Fruit fly (Drosophila melanogaster) whole organism, pupa: ENCODE data around the gene bif.

Experiments
- CG32121 ChIP-seq: fragments of 200-800 bp; sonication (Bioruptor generic); IDR thresholded peaks from 2 replicates; pipeline ENCODE4 v1.3.6; 2022; ENCODE audit warnings: missing biosample characterization, missing genetic modification characterization
- CG34367 ChIP-seq: fragments of 200-800 bp; sonication (Bioruptor generic); optimal IDR thresholded peaks from 2 replicates; lab custom pipeline; 2018; ENCODE audit warnings: missing biosample characterization, mild to moderate bottlenecking, missing genetic modification characterization
- CG8301 ChIP-seq: fragments of 200-800 bp; sonication (Bioruptor generic); optimal IDR thresholded peaks from 2 replicates; lab custom pipeline; 2018; ENCODE audit warnings: missing biosample characterization, mild to moderate bottlenecking, missing genetic modification characterization
- CG9948 ChIP-seq: fragments of 200-800 bp; sonication (Bioruptor generic); optimal IDR thresholded peaks from 2 replicates; lab custom pipeline; 2018; ENCODE audit warnings: missing biosample characterization, mild to moderate bottlenecking, missing genetic modification characterization, moderate library complexity
- Pif1A ChIP-seq: fragments of 200-800 bp; sonication (Bioruptor generic); optimal IDR thresholded peaks from 3 replicates; lab custom pipeline; 2016; ENCODE audit warnings: missing biosample characterization, missing genetic modification characterization

DNA sequence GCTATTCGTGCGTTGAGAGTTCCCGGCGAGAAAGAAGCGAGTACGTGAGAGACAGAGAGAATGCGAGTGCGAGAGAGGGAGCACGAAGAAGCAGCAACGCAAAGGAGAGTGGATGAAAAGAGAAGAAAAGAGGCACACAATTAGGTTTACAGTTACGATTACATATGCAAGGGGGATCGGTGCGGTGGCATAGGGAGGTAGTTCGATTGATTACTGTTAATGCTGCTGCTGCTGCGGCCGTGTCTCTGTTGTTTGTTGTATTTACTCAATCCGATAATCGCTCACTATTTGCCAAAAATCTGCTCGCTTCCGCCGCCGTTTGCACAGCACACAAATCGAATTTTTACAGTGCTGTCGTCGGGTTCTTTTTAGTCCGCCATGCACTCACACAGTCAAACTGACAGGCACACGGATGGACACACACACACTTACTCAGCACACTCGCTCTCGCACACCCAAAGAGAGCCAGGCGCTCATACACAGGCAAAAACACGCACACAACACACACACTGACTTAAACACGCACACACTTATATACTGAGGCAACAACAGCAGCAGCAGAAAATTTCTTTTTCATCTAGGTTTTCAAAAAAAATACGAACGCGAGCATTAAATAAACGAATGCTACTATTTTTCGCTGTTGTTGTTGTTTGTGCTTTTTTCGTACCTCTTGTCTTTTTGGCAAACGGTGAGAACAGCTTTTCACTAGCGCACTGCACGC lies 35.2 kb downstream of the bif start:
- TF ChIP-seq CG32121 (GFP tag; lab: Robert Waterston, UW) = no peak
- peak; percentile 22 for TF ChIP-seq CG8301 (tag; lab: Kevin White, UChicago)
- no peak for TF ChIP-seq Pif1A
- TF ChIP-seq CG9948 (tag; lab: Kevin White, UChicago) = no peak
- TF ChIP-seq CG34367 (tag; lab: Kevin White, UChicago) = peak; percentile 18
